Fruit fly (Drosophila melanogaster) whole organism, embryonic: ENCODE measurements around the gene cup.

Experiments used
- Asciz ChIP-seq: fragments of 200-800 bp; sonication (Bioruptor generic); optimal IDR thresholded peaks from 2 replicates; lab custom pipeline; 2017; ENCODE audit warnings: missing biosample characterization, mild to moderate bottlenecking, missing genetic modification characterization, missing genetic modification reagents
- CG10565 ChIP-seq: fragments of 200-800 bp; sonication (Bioruptor generic); optimal IDR thresholded peaks from 3 replicates; lab custom pipeline; 2016; ENCODE audit warnings: missing biosample characterization, mild to moderate bottlenecking, missing genetic modification characterization
- CG16815 ChIP-seq: fragments of 200-800 bp; sonication (Bioruptor generic); optimal IDR thresholded peaks from 3 replicates; lab custom pipeline; 2017; ENCODE audit warnings: missing biosample characterization, mild to moderate bottlenecking, missing genetic modification characterization
- chinmo ChIP-seq: fragments of 200-800 bp; sonication (Bioruptor generic); IDR thresholded peaks from 4 replicates; pipeline ENCODE4 v1.3.6; 2022; ENCODE audit warnings: missing biosample characterization, missing genetic modification characterization; ENCODE audit not compliant: partially characterized antibody
- insv ChIP-seq, 2 experiments: fragments of 200-800 bp; sonication (Bioruptor generic); optimal IDR thresholded peaks; 3 replicates each; lab custom pipeline; 2016 to 2018; ENCODE audit warnings: missing biosample characterization in 2 of 2, missing genetic modification characterization in 2 of 2

DNA sequence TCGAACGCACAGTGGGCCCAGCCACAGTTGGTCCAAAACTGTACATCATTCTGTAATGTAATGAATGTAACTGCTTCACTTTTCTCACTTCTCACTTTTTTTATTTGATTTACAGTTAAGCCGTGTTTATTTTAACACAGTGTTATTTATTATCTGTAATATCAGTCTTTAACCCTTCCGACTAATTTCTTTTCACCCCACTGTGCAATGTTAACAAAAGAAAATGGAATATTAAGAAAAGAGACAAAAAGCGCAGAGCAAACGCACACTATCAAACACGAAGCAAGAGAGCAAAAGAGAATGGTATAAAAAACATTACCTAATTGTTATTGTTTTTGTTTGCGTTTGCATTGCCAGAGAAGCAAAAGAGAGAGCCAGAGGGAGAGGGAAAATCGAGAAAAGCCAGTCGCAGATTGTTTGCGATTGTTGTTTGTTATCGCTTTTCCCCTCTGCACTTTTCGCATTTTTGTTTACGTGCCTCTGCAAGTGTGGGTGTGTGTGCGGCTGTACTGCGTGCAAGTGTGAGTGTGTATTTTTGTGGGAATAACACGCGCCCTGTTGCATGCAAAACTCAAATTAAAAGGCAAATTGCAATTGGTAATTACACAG is 16.3 kb upstream of the cup start:
- peak; percentile 66 to 78 for TF ChIP-seq insv (GFP tag; optimal IDR thresholded peaks at IDR 0.05; lab: Kevin White, UChicago)
- TF ChIP-seq CG16815: peak; percentile 95
- peak; percentile 95 for TF ChIP-seq CG10565 (GFP tag; lab: Kevin White, UChicago)
- peak; percentile 99 for TF ChIP-seq Asciz
- TF ChIP-seq chinmo (GFP tag; lab: Robert Waterston, UW): peak; percentile 96
